Fruit fly (Drosophila melanogaster) whole organism, embryonic: ENCODE measurements around the gene frac.

ENCODE experiments used
- Abd-B ChIP-seq: fragments of 200-800 bp; sonication (Bioruptor generic); optimal IDR thresholded peaks from 2 replicates; lab custom pipeline; 2018; ENCODE audit warnings: missing biosample characterization, mild to moderate bottlenecking, missing genetic modification characterization, moderate library complexity
- Adf1 ChIP-seq: fragments of 200-800 bp; sonication (Bioruptor generic); IDR thresholded peaks from 2 replicates; pipeline ENCODE4 v1.3.6; 2022; ENCODE audit warnings: missing biosample characterization, missing genetic modification characterization
- CG9215 ChIP-seq: fragments of 200-800 bp; sonication (Bioruptor generic); IDR thresholded peaks from 2 replicates; pipeline ENCODE4 v1.3.6; 2022; ENCODE audit warnings: missing biosample characterization, missing genetic modification characterization
- CHES-1-like ChIP-seq: fragments of 200-800 bp; sonication (Bioruptor generic); optimal IDR thresholded peaks from 2 replicates; lab custom pipeline; 2016; ENCODE audit warnings: missing biosample characterization, missing genetic modification characterization
- Sry-β ChIP-seq: fragments of 200-800 bp; sonication (Bioruptor generic); optimal IDR thresholded peaks from 2 replicates; lab custom pipeline; 2018; ENCODE audit warnings: missing biosample characterization, mild to moderate bottlenecking, missing genetic modification characterization, moderate library complexity
- Xbp1 ChIP-seq: fragments of 200-800 bp; sonication (Bioruptor generic); optimal IDR thresholded peaks from 3 replicates; lab custom pipeline; 2016; ENCODE audit warnings: missing biosample characterization, mild to moderate bottlenecking, missing genetic modification characterization
- toy ChIP-seq: fragments of 200-800 bp; sonication (Bioruptor generic); IDR thresholded peaks from 2 replicates; pipeline ENCODE4 v1.3.6; 2022; ENCODE audit warnings: missing biosample characterization, missing genetic modification characterization

DNA sequence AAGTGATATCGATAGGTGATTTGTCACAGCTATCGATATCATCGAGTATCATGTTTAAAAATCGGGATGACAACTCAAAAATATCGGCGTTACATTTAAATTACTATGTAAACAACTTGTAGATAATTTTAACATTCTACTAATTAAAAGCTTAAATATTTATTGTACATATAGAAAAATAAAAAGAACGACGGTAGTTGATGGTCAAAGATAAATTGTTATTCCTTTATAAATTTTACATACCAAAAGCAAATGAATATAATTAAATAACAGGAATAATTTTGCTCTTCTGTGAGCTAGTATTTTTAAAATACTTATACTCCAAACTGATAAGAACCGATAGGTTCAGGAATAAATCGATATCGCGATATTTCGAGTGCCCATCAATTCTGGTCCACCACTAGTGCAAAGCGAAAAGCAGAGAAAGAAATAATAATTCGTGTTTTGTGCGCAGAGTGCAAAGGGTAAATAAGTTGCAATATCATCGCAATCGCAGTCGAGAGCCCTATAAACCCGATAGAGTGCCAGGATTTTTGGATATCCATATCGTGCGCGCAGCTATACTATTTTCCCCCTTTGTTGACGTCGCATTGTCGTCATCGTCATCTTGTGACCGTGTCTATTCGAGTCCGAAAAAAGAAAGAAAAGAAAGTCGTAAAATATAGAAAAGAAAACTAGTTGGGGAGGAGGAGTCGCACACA is 33.9 kb upstream of the frac start, which contains the start of gene lqf:
- no peak for TF ChIP-seq Sry-β (GFP tag; lab: Kevin White, UChicago)
- TF ChIP-seq toy, result no peak
- no peak for TF ChIP-seq CHES-1-like (GFP tag; lab: Kevin White, UChicago)
- TF ChIP-seq Adf1 (GFP tag; lab: Robert Waterston, UW), result no peak
- TF ChIP-seq Xbp1 (GFP tag; lab: Kevin White, UChicago), result no peak
- TF ChIP-seq Abd-B (GFP tag; lab: Kevin White, UChicago), result peak; percentile 18
- no peak for TF ChIP-seq CG9215
